Worm (Caenorhabditis elegans) whole organism, L1 larva: ENCODE data around the gene T24E12.12.

Experiments used
- ama-1 ChIP-seq: fragments of 150-350 bp; optimal IDR thresholded peaks from 2 replicates; lab custom pipeline; 2014
- ceh-88 ChIP-seq: fragments of 200-800 bp; sonication (Bioruptor generic); IDR thresholded peaks from 2 replicates; pipeline ENCODE4 v1.3.6; 2022; ENCODE audit warnings: missing genetic modification characterization, missing compliant biosample characterization
- ets-5 ChIP-seq: fragments of 200-800 bp; sonication (Bioruptor generic); IDR thresholded peaks from 2 replicates; pipeline ENCODE4 v1.3.6; 2022; ENCODE audit warnings: missing genetic modification characterization, missing compliant biosample characterization
- lin-13 ChIP-seq: fragments of 150-350 bp; optimal IDR thresholded peaks from 2 replicates; lab custom pipeline; 2014; ENCODE audit warnings: missing biosample characterization, missing genetic modification reagents, missing genetic modification characterization
- nhr-11 ChIP-seq: fragments of 150-350 bp; optimal IDR thresholded peaks from 2 replicates; lab custom pipeline; 2014; ENCODE audit warnings: missing biosample characterization, missing genetic modification characterization
- nhr-237 ChIP-seq: fragments of 150-350 bp; optimal IDR thresholded peaks from 2 replicates; lab custom pipeline; 2014; ENCODE audit warnings: missing biosample characterization, missing genetic modification characterization
- nhr-28 ChIP-seq: fragments of 150-350 bp; optimal IDR thresholded peaks from 2 replicates; lab custom pipeline; 2014; ENCODE audit warnings: missing biosample characterization, missing genetic modification characterization
- snpc-4 ChIP-seq: fragments of 150-350 bp; optimal IDR thresholded peaks from 2 replicates; lab custom pipeline; 2014; ENCODE audit warnings: missing biosample characterization, missing genetic modification characterization
- unc-62 ChIP-seq: fragments of 150-350 bp; optimal IDR thresholded peaks from 2 replicates; lab custom pipeline; 2014; ENCODE audit warnings: missing biosample characterization, missing genetic modification reagents, missing genetic modification characterization

- TF ChIP-seq nhr-11 (tag; lab: Kevin White, UChicago): no peak
- no peak for TF ChIP-seq nhr-237
- TF ChIP-seq ceh-88 (GFP tag; lab: Robert Waterston, UW): no peak
- no peak for TF ChIP-seq ama-1 (lab: Kevin White, UChicago)
- no peak for TF ChIP-seq ets-5 (GFP tag; lab: Robert Waterston, UW)
- no peak for TF ChIP-seq snpc-4 (tag; lab: Kevin White, UChicago)
- no peak for TF ChIP-seq nhr-28 (tag; lab: Kevin White, UChicago)
- TF ChIP-seq unc-62 (GFP tag; lab: Kevin White, UChicago): no peak
- no peak for TF ChIP-seq lin-13 (GFP tag; lab: Kevin White, UChicago)
These were observed at the start of gene T24E12.12 for ce11 chrII:3759010-3759409.
